Worm (Caenorhabditis elegans) whole organism, late embryonic: ENCODE results near the gene D1014.7.

ENCODE experiments used
- C08G9.2 ChIP-seq: sonication (generic microtip); optimal IDR thresholded peaks from 2 replicates; lab custom pipeline; 2016; ENCODE audit warnings: mild to moderate bottlenecking, missing genetic modification characterization, moderate library complexity, missing compliant biosample characterization
- F13H6.1 ChIP-seq: sonication (generic microtip); optimal IDR thresholded peaks from 2 replicates; lab custom pipeline; 2016; ENCODE audit warnings: missing genetic modification characterization, missing compliant biosample characterization
- K09A11.1 ChIP-seq: sonication (generic microtip); optimal IDR thresholded peaks from 2 replicates; lab custom pipeline; 2017; ENCODE audit warnings: antibody characterized with exemption, mild to moderate bottlenecking, missing genetic modification characterization, missing compliant biosample characterization; ENCODE audit not compliant: insufficient read depth
- Y22D7AL.16 ChIP-seq: sonication (generic microtip); optimal IDR thresholded peaks from 2 replicates; lab custom pipeline; 2016; ENCODE audit warnings: missing genetic modification characterization, missing compliant biosample characterization
- ahr-1 ChIP-seq: sonication (generic microtip); optimal IDR thresholded peaks from 2 replicates; lab custom pipeline; 2016; ENCODE audit warnings: missing genetic modification characterization, missing compliant biosample characterization
- ama-1 ChIP-seq: fragments of 150-350 bp; optimal IDR thresholded peaks from 2 replicates; lab custom pipeline; 2014
- ceh-19 ChIP-seq: fragments of 200-800 bp; sonication (Bioruptor generic); optimal IDR thresholded peaks from 2 replicates; lab custom pipeline; 2018; ENCODE audit warnings: mild to moderate bottlenecking, missing genetic modification characterization, missing compliant biosample characterization
- ceh-2 ChIP-seq: sonication (generic microtip); optimal IDR thresholded peaks from 2 replicates; lab custom pipeline; 2016; ENCODE audit warnings: missing genotype, missing genetic modification characterization, missing compliant biosample characterization
- ceh-24 ChIP-seq: sonication (generic microtip); optimal IDR thresholded peaks from 2 replicates; lab custom pipeline; 2016; ENCODE audit warnings: mild to moderate bottlenecking, missing genetic modification characterization, missing compliant biosample characterization
- ceh-30 ChIP-seq: fragments of 150-350 bp; optimal IDR thresholded peaks from 2 replicates; lab custom pipeline; 2014; ENCODE audit warnings: missing biosample characterization, missing genetic modification characterization
- ceh-31 ChIP-seq: sonication (generic microtip); optimal IDR thresholded peaks from 2 replicates; lab custom pipeline; 2016; ENCODE audit warnings: missing genetic modification characterization, missing compliant biosample characterization
- ceh-34 ChIP-seq: sonication (generic microtip); optimal IDR thresholded peaks from 2 replicates; lab custom pipeline; 2016; ENCODE audit warnings: mild to moderate bottlenecking, missing genetic modification characterization, missing compliant biosample characterization
- ceh-45 ChIP-seq: fragments of 200-800 bp; sonication (Bioruptor generic); IDR thresholded peaks from 2 replicates; pipeline ENCODE4 v1.3.6; 2022; ENCODE audit warnings: missing genetic modification reagents, missing genetic modification characterization, missing compliant biosample characterization
- ceh-6 ChIP-seq: fragments of 200-800 bp; sonication (Bioruptor generic); optimal IDR thresholded peaks from 2 replicates; lab custom pipeline; 2018; ENCODE audit warnings: mild to moderate bottlenecking, missing genetic modification characterization, missing compliant biosample characterization
- dmd-4 ChIP-seq: sonication (generic microtip); optimal IDR thresholded peaks from 2 replicates; lab custom pipeline; 2016; ENCODE audit warnings: borderline replicate concordance, missing genetic modification characterization, missing compliant biosample characterization
- dve-1 ChIP-seq: sonication (generic microtip); optimal IDR thresholded peaks from 2 replicates; lab custom pipeline; 2017; ENCODE audit warnings: antibody characterized with exemption, mild to moderate bottlenecking, missing genetic modification characterization, missing compliant biosample characterization
- ets-4 ChIP-seq: sonication (generic microtip); optimal IDR thresholded peaks from 2 replicates; lab custom pipeline; 2016; ENCODE audit warnings: missing genetic modification characterization, missing compliant biosample characterization
- eyg-1 ChIP-seq: sonication (generic microtip); optimal IDR thresholded peaks from 2 replicates; lab custom pipeline; 2016; ENCODE audit warnings: missing genotype, missing genetic modification characterization, missing compliant biosample characterization
- fkh-6 ChIP-seq: sonication (generic microtip); optimal IDR thresholded peaks from 2 replicates; lab custom pipeline; 2016; ENCODE audit warnings: missing genetic modification characterization, missing compliant biosample characterization
- hlh-13 ChIP-seq: fragments of 200-800 bp; sonication (Bioruptor generic); optimal IDR thresholded peaks from 2 replicates; lab custom pipeline; 2018; ENCODE audit warnings: mild to moderate bottlenecking, missing genetic modification characterization, missing compliant biosample characterization
- lim-6 ChIP-seq: sonication (generic microtip); optimal IDR thresholded peaks from 2 replicates; lab custom pipeline; 2016; ENCODE audit warnings: missing genetic modification characterization, missing compliant biosample characterization
- lin-11 ChIP-seq: fragments of 200-800 bp; sonication (Bioruptor generic); optimal IDR thresholded peaks from 2 replicates; lab custom pipeline; 2018; ENCODE audit warnings: mild to moderate bottlenecking, missing genetic modification characterization, missing compliant biosample characterization
- madf-2 ChIP-seq: sonication (generic microtip); optimal IDR thresholded peaks from 2 replicates; lab custom pipeline; 2017; ENCODE audit warnings: missing genetic modification characterization, missing compliant biosample characterization
- nfya-1 ChIP-seq: sonication (generic microtip); optimal IDR thresholded peaks from 2 replicates; lab custom pipeline; 2017; ENCODE audit warnings: missing genetic modification characterization, mild to moderate bottlenecking, missing compliant biosample characterization, antibody characterized with exemption, moderate library complexity
- nhr-232 ChIP-seq: sonication (generic microtip); optimal IDR thresholded peaks from 2 replicates; lab custom pipeline; 2016; ENCODE audit warnings: missing genetic modification characterization, missing compliant biosample characterization
- npax-4 ChIP-seq: sonication (generic microtip); optimal IDR thresholded peaks from 2 replicates; lab custom pipeline; 2016; ENCODE audit warnings: missing genetic modification characterization, missing compliant biosample characterization
- odd-2 ChIP-seq: sonication (generic microtip); optimal IDR thresholded peaks from 2 replicates; lab custom pipeline; 2017; ENCODE audit warnings: antibody characterized with exemption, mild to moderate bottlenecking, missing genetic modification characterization, missing compliant biosample characterization
- pat-9 ChIP-seq: fragments of 200-800 bp; sonication (Bioruptor generic); optimal IDR thresholded peaks from 2 replicates; lab custom pipeline; 2018; ENCODE audit warnings: mild to moderate bottlenecking, missing genetic modification characterization, moderate library complexity, missing compliant biosample characterization
- pax-1 ChIP-seq: fragments of 150-350 bp; optimal IDR thresholded peaks from 2 replicates; lab custom pipeline; 2014; ENCODE audit warnings: missing biosample characterization, missing genetic modification characterization
- pha-2 ChIP-seq: sonication (generic microtip); optimal IDR thresholded peaks from 2 replicates; lab custom pipeline; 2017; ENCODE audit warnings: mild to moderate bottlenecking, missing genetic modification characterization, missing compliant biosample characterization
- pha-4 ChIP-seq: fragments of 150-350 bp; optimal IDR thresholded peaks from 2 replicates; lab custom pipeline; 2018; ENCODE audit warnings: missing biosample characterization, missing genetic modification reagents, missing genetic modification characterization
- ref-2 ChIP-seq: sonication (generic microtip); optimal IDR thresholded peaks from 2 replicates; lab custom pipeline; 2016; ENCODE audit warnings: missing genetic modification characterization, missing compliant biosample characterization
- sdc-2 ChIP-seq: sonication (generic microtip); optimal IDR thresholded peaks from 2 replicates; lab custom pipeline; 2016; ENCODE audit warnings: missing genotype, missing genetic modification characterization, missing compliant biosample characterization
- sox-4 ChIP-seq: sonication (generic microtip); optimal IDR thresholded peaks from 2 replicates; lab custom pipeline; 2017; ENCODE audit warnings: mild to moderate bottlenecking, missing genetic modification characterization, inconsistent platforms, missing compliant biosample characterization
- syd-9 ChIP-seq: sonication (generic microtip); optimal IDR thresholded peaks from 2 replicates; lab custom pipeline; 2016; ENCODE audit warnings: mild to moderate bottlenecking, missing genetic modification characterization, moderate library complexity, missing compliant biosample characterization
- unc-42 ChIP-seq: sonication (generic microtip); optimal IDR thresholded peaks from 2 replicates; lab custom pipeline; 2016; ENCODE audit warnings: missing genotype, missing genetic modification characterization, missing compliant biosample characterization
- zip-5 ChIP-seq: sonication (generic microtip); optimal IDR thresholded peaks from 2 replicates; lab custom pipeline; 2016; ENCODE audit warnings: missing genetic modification characterization, missing compliant biosample characterization

Gene D1014.7

DNA sequence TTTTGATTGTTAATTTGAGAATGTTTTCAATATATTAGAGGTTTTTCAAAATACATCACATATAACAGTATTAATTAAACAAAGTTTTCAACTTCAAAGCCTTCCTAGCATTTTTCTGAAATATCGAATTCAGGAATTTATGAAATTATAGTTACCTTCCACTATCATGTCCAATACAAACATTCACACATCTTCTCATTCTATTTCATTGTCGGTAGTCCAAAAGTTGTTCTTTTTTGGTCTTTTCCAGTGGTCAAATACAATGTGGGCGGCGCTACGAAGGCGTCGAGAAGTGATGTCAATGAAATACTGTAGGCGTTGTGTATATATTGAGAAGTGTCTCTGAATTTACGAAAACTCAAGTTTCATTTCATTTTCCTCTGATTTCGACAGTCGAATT is 42.4 kb upstream of the D1014.7 start, which contains the start of gene catp-3:
catp-3 (plus strand) TSS at position 301 of the 400 bp plus-strand sequence.
- TF ChIP-seq fkh-6: no peak
- no peak for TF ChIP-seq hlh-13
- TF ChIP-seq pat-9 (tag; lab: Kevin White, UChicago): no peak
- TF ChIP-seq pha-4 (tag; lab: Kevin White, UChicago): no peak
- TF ChIP-seq lin-11 (tag; lab: Kevin White, UChicago): no peak
- no peak for TF ChIP-seq ahr-1 (tag; lab: Kevin White, UChicago)
- TF ChIP-seq nhr-232 (tag; lab: Kevin White, UChicago): no peak
- TF ChIP-seq dve-1: no peak
- TF ChIP-seq zip-5 (tag; lab: Kevin White, UChicago): no peak
- TF ChIP-seq ama-1: no peak
- TF ChIP-seq ceh-6 (GFP tag; lab: Kevin White, UChicago): no peak
- TF ChIP-seq ceh-45: no peak
- TF ChIP-seq sdc-2 (tag; lab: Kevin White, UChicago): no peak

ce11 chrV:8079813-8080212 is 38.3 kb upstream of the D1014.7 start:
- TF ChIP-seq ceh-19 (GFP tag; lab: Kevin White, UChicago): no peak
- TF ChIP-seq Y22D7AL.16 (tag; lab: Kevin White, UChicago): no peak
- TF ChIP-seq pax-1 (tag; lab: Kevin White, UChicago): no peak
- no peak for TF ChIP-seq pha-2 (tag; lab: Kevin White, UChicago)
- TF ChIP-seq ref-2 (tag; lab: Kevin White, UChicago): no peak
- no peak for TF ChIP-seq eyg-1 (tag; lab: Kevin White, UChicago)
- TF ChIP-seq K09A11.1 (tag; lab: Kevin White, UChicago): no peak
- TF ChIP-seq lim-6: no peak
- TF ChIP-seq, all 69 proteins: peak for 0

- TF ChIP-seq ceh-30 (tag; lab: Kevin White, UChicago) (no peak), npax-4 (tag; lab: Kevin White, UChicago) (no peak), sox-4 (tag; lab: Kevin White, UChicago) (no peak)
Measured at ce11 chrV:8081579-8081978, 36.5 kb upstream of the D1014.7 start, which contains the start of gene str-131. Gene str-131 (minus strand): TSS chrV:8081679.

DNA sequence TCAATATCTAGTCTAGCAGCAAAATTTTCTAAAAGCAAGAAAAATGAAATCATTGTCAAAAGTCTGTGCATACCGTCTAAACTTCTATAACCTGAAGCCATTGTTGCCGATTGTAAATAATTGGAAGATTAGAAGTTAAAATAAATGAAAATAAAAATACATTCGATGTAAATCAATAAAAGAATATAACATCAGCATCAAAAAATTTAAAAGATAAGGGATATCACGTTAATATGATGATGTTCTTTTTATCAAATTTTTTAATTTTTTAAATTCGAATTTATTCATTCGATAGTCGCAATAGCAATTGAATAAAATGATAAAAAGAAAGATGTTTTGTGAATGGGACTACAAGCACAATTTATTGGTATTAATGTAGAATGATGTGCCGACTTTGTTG is 32.9 kb upstream of the D1014.7 start, which contains the start of gene C09H5.7:
C09H5.7 (minus strand) TSS at position 101 of the 400 bp plus-strand sequence.
- TF ChIP-seq ceh-2 (no peak), madf-2 (tag; lab: Kevin White, UChicago) (no peak), C08G9.2 (tag; lab: Kevin White, UChicago) (no peak), hlh-13 (no peak), ets-4 (no peak), nfya-1 (tag; lab: Kevin White, UChicago) (no peak), syd-9 (tag; lab: Kevin White, UChicago) (no peak), ceh-45 (no peak), F13H6.1 (tag; lab: Kevin White, UChicago) (no peak), ceh-24 (tag; lab: Kevin White, UChicago) (no peak), ceh-31 (tag; lab: Kevin White, UChicago) (no peak), odd-2 (tag; lab: Kevin White, UChicago) (no peak), dmd-4 (no peak), unc-42 (tag; lab: Kevin White, UChicago) (no peak), sox-4 (tag; lab: Kevin White, UChicago) (no peak), ceh-34 (tag; lab: Kevin White, UChicago) (no peak), npax-4 (tag; lab: Kevin White, UChicago) (no peak), zip-5 (tag; lab: Kevin White, UChicago) (no peak), pax-1 (tag; lab: Kevin White, UChicago) (no peak)
